Worm (Caenorhabditis elegans) whole organism, L1 larva: ENCODE results near the gene ddr-2.

Source experiments
- C04F5.9 ChIP-seq: sonication (generic microtip); optimal IDR thresholded peaks from 2 replicates; lab custom pipeline; 2016; ENCODE audit warnings: missing genetic modification characterization, missing compliant biosample characterization
- F16B12.6 ChIP-seq: fragments of 150-350 bp; optimal IDR thresholded peaks from 2 replicates; lab custom pipeline; 2014; ENCODE audit warnings: missing biosample characterization, missing genetic modification characterization
- aly-2 ChIP-seq: fragments of 150-350 bp; optimal IDR thresholded peaks from 2 replicates; lab custom pipeline; 2014; ENCODE audit warnings: missing biosample characterization, missing genetic modification characterization
- dpl-1 ChIP-seq, 3 experiments: fragments of 150-350 bp in 2 of 3; sonication (generic microtip) in 1 of 3; optimal IDR thresholded peaks; 2 replicates each; lab custom pipeline; 2014 to 2017; ENCODE audit warnings: missing biosample characterization in 3 of 3, missing genetic modification characterization in 3 of 3, missing genetic modification reagents in 3 of 3
- fkh-4 ChIP-seq: sonication (generic microtip); optimal IDR thresholded peaks from 2 replicates; lab custom pipeline; 2016; ENCODE audit warnings: missing compliant biosample characterization, missing genetic modification characterization, borderline replicate concordance
- lin-13 ChIP-seq: fragments of 150-350 bp; optimal IDR thresholded peaks from 2 replicates; lab custom pipeline; 2014; ENCODE audit warnings: missing biosample characterization, missing genetic modification reagents, missing genetic modification characterization
- lir-3 ChIP-seq: sonication (generic microtip); optimal IDR thresholded peaks from 2 replicates; lab custom pipeline; 2016; ENCODE audit warnings: mild to moderate bottlenecking, missing genetic modification characterization, moderate library complexity, missing compliant biosample characterization; ENCODE audit not compliant: poor library complexity
- lsy-2 ChIP-seq, 2 experiments: fragments of 150-350 bp; optimal IDR thresholded peaks; 2 replicates each; lab custom pipeline; 2014; ENCODE audit warnings: missing biosample characterization in 2 of 2, missing genetic modification characterization in 2 of 2
- mdl-1 ChIP-seq, 2 experiments: fragments of 150-350 bp; optimal IDR thresholded peaks; 2 replicates each; lab custom pipeline; 2014 to 2017; ENCODE audit warnings: missing biosample characterization in 2 of 2, missing genetic modification characterization in 2 of 2, inconsistent platforms in 1 of 2
- nhr-76 ChIP-seq: sonication (generic microtip); optimal IDR thresholded peaks from 2 replicates; lab custom pipeline; 2017; ENCODE audit warnings: missing biosample characterization, missing genetic modification characterization
- nhr-85 ChIP-seq: sonication (generic microtip); peaks from one replicate; lab custom pipeline; 2016; ENCODE audit warnings: missing genetic modification characterization, inconsistent platforms, missing compliant biosample characterization
- pqm-1 ChIP-seq: sonication (generic microtip); optimal IDR thresholded peaks from 3 replicates; lab custom pipeline; 2017; ENCODE audit warnings: missing biosample characterization, missing genetic modification characterization
- skn-1 ChIP-seq: fragments of 150-350 bp; optimal IDR thresholded peaks from 2 replicates; lab custom pipeline; 2014; ENCODE audit warnings: missing biosample characterization, missing genetic modification characterization
- unc-130 ChIP-seq: fragments of 150-350 bp; optimal IDR thresholded peaks from 2 replicates; lab custom pipeline; 2017; ENCODE audit warnings: missing biosample characterization, missing genetic modification characterization, inconsistent platforms

- TF ChIP-seq pqm-1 (tag; lab: Kevin White, UChicago) (no peak), unc-130 (tag; lab: Kevin White, UChicago) (no peak), F16B12.6 (tag; lab: Kevin White, UChicago) (no peak), dpl-1 (GFP tag; optimal IDR thresholded peaks at IDR 0.05; lab: Kevin White, UChicago) (no peak), skn-1 (tag; lab: Kevin White, UChicago) (no peak), lsy-2 (tag; optimal IDR thresholded peaks at IDR 0.05; lab: Kevin White, UChicago) (no peak), mdl-1 (tag; optimal IDR thresholded peaks at IDR 0.05; lab: Kevin White, UChicago) (no peak), fkh-4 (tag; lab: Kevin White, UChicago) (no peak), lin-13 (GFP tag; lab: Kevin White, UChicago) (no peak), nhr-76 (tag; lab: Kevin White, UChicago) (no peak), nhr-85 (tag; lab: Kevin White, UChicago) (no peak), C04F5.9 (no peak), lir-3 (tag; lab: Kevin White, UChicago) (no peak), aly-2 (tag; lab: Kevin White, UChicago) (no peak)
These were observed 1.2 kb upstream of the ddr-2 start for ce11 chrX:3313939-3314338.
